In genomic region chr2L:3719414-3719959, dm6 we compare ENCODE assay signal across 5 fruit fly cellular contexts.
A peak's percentile ranks its signal among the peaks of the same experiment; 100 is the strongest.
TF ChIP-seq lines count a peak whose summit lies in the region.

No protein-coding gene starts in this region.

- TF ChIP-seq CTCF in whole organism, embryonic (GFP tag; optimal IDR thresholded peaks at IDR 0.05; lab: Kevin White, UChicago), result peak; percentile 35

TF ChIP-seq in whole organism, adult, 20 proteins besides CTCF, POLR2A, EP300 and RAD21:
- no peak for TF ChIP-seq Clk (GFP tag; optimal IDR thresholded peaks at IDR 0.05; lab: Kevin White, UChicago)
- TF ChIP-seq CG5204 (GFP tag; optimal IDR thresholded peaks at IDR 0.05; lab: Kevin White, UChicago), result peak; percentile 5
TF ChIP-seq in whole organism, adult: peak in this region for 1.

TF ChIP-seq in whole organism, embryonic, 481 proteins besides CTCF, POLR2A, EP300 and RAD21 (continues in another document):
- TF ChIP-seq CG4328 (GFP tag; optimal IDR thresholded peaks at IDR 0.05; lab: Kevin White, UChicago) (no peak), ci (GFP tag; IDR thresholded peaks at IDR 0.05; lab: Robert Waterston, UW) (no peak), Six4 (GFP tag; optimal IDR thresholded peaks at IDR 0.05; lab: Kevin White, UChicago) (no peak), D (optimal IDR thresholded peaks at IDR 0.05; lab: Kevin White, UChicago) (no peak), D (GFP tag; optimal IDR thresholded peaks at IDR 0.05; lab: Kevin White, UChicago) (no peak), CG14441 (GFP tag; IDR thresholded peaks at IDR 0.05; lab: Robert Waterston, UW) (no peak), CG2875 (GFP tag; optimal IDR thresholded peaks at IDR 0.05; lab: Kevin White, UChicago) (no peak), Lpt (GFP tag; optimal IDR thresholded peaks at IDR 0.05; lab: Kevin White, UChicago) (no peak), CG1603 (tag; optimal IDR thresholded peaks at IDR 0.05; lab: Kevin White, UChicago) (no peak), CG7963 (GFP tag; IDR thresholded peaks at IDR 0.05; lab: Robert Waterston, UW; ENCODE audit: partially characterized antibody) (no peak), CG9797 (GFP tag; optimal IDR thresholded peaks at IDR 0.05; lab: Kevin White, UChicago) (no peak), CG13123 (GFP tag; optimal IDR thresholded peaks at IDR 0.05; lab: Kevin White, UChicago) (no peak), CG15601 (tag; optimal IDR thresholded peaks at IDR 0.05; lab: Kevin White, UChicago) (no peak), H15 (GFP tag; IDR thresholded peaks at IDR 0.05; lab: Robert Waterston, UW) (no peak), CG12071 (GFP tag; optimal IDR thresholded peaks at IDR 0.05; lab: Kevin White, UChicago) (peak; percentile 23), CG3163 (GFP tag; optimal IDR thresholded peaks at IDR 0.05; lab: Kevin White, UChicago) (no peak), croc (GFP tag; conservative IDR thresholded peaks at IDR 0.05; lab: Robert Waterston, UW) (no peak), CG13894 (tag; optimal IDR thresholded peaks at IDR 0.05; lab: Kevin White, UChicago) (no peak), pita (GFP tag; optimal IDR thresholded peaks at IDR 0.05; lab: Kevin White, UChicago) (no peak), CG1529 (GFP tag; optimal IDR thresholded peaks at IDR 0.05; lab: Kevin White, UChicago) (no peak), CG2116 (GFP tag; optimal IDR thresholded peaks at IDR 0.05; lab: Kevin White, UChicago) (no peak), chinmo (GFP tag; IDR thresholded peaks at IDR 0.05; lab: Robert Waterston, UW; ENCODE audit: partially characterized antibody) (no peak), Hey (tag; optimal IDR thresholded peaks at IDR 0.05; lab: Kevin White, UChicago) (no peak)

TF ChIP-seq in whole organism, prepupa, 60 proteins besides CTCF, POLR2A, EP300 and RAD21 (continues in another document):
- TF ChIP-seq CG6808 (GFP tag; optimal IDR thresholded peaks at IDR 0.05; lab: Kevin White, UChicago) (peak; percentile 59), CG8632 (GFP tag; optimal IDR thresholded peaks at IDR 0.05; lab: Kevin White, UChicago) (peak; percentile 42), CG9139 (GFP tag; optimal IDR thresholded peaks at IDR 0.05; lab: Kevin White, UChicago) (peak; percentile 40), CG11902 (GFP tag; optimal IDR thresholded peaks at IDR 0.05; lab: Kevin White, UChicago) (no peak), Met (GFP tag; optimal IDR thresholded peaks at IDR 0.05; lab: Kevin White, UChicago) (peak; percentile 22), spab (GFP tag; optimal IDR thresholded peaks at IDR 0.05; lab: Kevin White, UChicago) (peak; percentile 33), salr (GFP tag; optimal IDR thresholded peaks at IDR 0.05; lab: Kevin White, UChicago) (peak in 1 of 2 experiments; percentile 40), CG10631 (GFP tag; optimal IDR thresholded peaks at IDR 0.05; lab: Kevin White, UChicago) (peak; percentile 32), fd59A (GFP tag; optimal IDR thresholded peaks at IDR 0.05; lab: Kevin White, UChicago) (peak; percentile 45), CG7368 (GFP tag; optimal IDR thresholded peaks at IDR 0.05; lab: Kevin White, UChicago) (peak; percentile 27), Gug (GFP tag; IDR thresholded peaks at IDR 0.05; lab: Robert Waterston, UW) (no peak), pdm3 (GFP tag; optimal IDR thresholded peaks at IDR 0.05; lab: Kevin White, UChicago) (peak; percentile 50), lz (GFP tag; optimal IDR thresholded peaks at IDR 0.05; lab: Kevin White, UChicago) (peak; percentile 1), Hr4 (GFP tag; optimal IDR thresholded peaks at IDR 0.05; lab: Kevin White, UChicago) (peak; percentile 28), Sox14 (GFP tag; optimal IDR thresholded peaks at IDR 0.05; lab: Kevin White, UChicago) (peak; percentile 26), CG34406 (GFP tag; optimal IDR thresholded peaks at IDR 0.05; lab: Kevin White, UChicago) (peak; percentile 42), CG6792 (GFP tag; optimal IDR thresholded peaks at IDR 0.05; lab: Kevin White, UChicago) (peak; percentile 22), svp (GFP tag; lab: Kevin White, UChicago) (peak; percentile 67), CG4318 (GFP tag; optimal IDR thresholded peaks at IDR 0.05; lab: Kevin White, UChicago) (no peak), Smox (GFP tag; optimal IDR thresholded peaks at IDR 0.05; lab: Kevin White, UChicago) (peak; percentile 26), achi (GFP tag; optimal IDR thresholded peaks at IDR 0.05; lab: Kevin White, UChicago) (peak; percentile 33), cyc (GFP tag; optimal IDR thresholded peaks at IDR 0.05; lab: Kevin White, UChicago) (peak; percentile 14), acj6 (GFP tag; optimal IDR thresholded peaks at IDR 0.05; lab: Kevin White, UChicago) (peak; percentile 39)

TF ChIP-seq in whole organism, pupa, 21 proteins besides CTCF, POLR2A, EP300 and RAD21:
- TF ChIP-seq EcR (GFP tag; optimal IDR thresholded peaks at IDR 0.05; lab: Kevin White, UChicago) (no peak), D1 (tag; optimal IDR thresholded peaks at IDR 0.05; lab: Kevin White, UChicago) (no peak), rn (GFP tag; IDR thresholded peaks at IDR 0.05; lab: Robert Waterston, UW) (no peak), gl (tag; optimal IDR thresholded peaks at IDR 0.05; lab: Kevin White, UChicago) (no peak), CG10348 (GFP tag; IDR thresholded peaks at IDR 0.05; lab: Robert Waterston, UW) (no peak), CG9948 (tag; optimal IDR thresholded peaks at IDR 0.05; lab: Kevin White, UChicago) (no peak), Ets98B (GFP tag; IDR thresholded peaks at IDR 0.05; lab: Robert Waterston, UW) (no peak), fd96Ca (GFP tag; IDR thresholded peaks at IDR 0.05; lab: Robert Waterston, UW) (0 out of 3 replicates have a peak, but pooled peaks have one; percentile 12), CG13204 (GFP tag; optimal IDR thresholded peaks at IDR 0.05; lab: Kevin White, UChicago) (no peak), CG34367 (tag; optimal IDR thresholded peaks at IDR 0.05; lab: Kevin White, UChicago) (peak; percentile 29), CG8301 (tag; optimal IDR thresholded peaks at IDR 0.05; lab: Kevin White, UChicago) (no peak), CG4496 (GFP tag; IDR thresholded peaks at IDR 0.05; lab: Robert Waterston, UW) (0 out of 3 replicates have a peak, but pooled peaks have one; percentile 27), CG15710 (tag; optimal IDR thresholded peaks at IDR 0.05; lab: Kevin White, UChicago) (no peak), Pif1B (GFP tag; optimal IDR thresholded peaks at IDR 0.05; lab: Kevin White, UChicago) (peak; percentile 38), CG12605 (GFP tag; IDR thresholded peaks at IDR 0.05; lab: Robert Waterston, UW) (no peak), CG32121 (GFP tag; IDR thresholded peaks at IDR 0.05; lab: Robert Waterston, UW) (no peak), CG17806 (tag; optimal IDR thresholded peaks at IDR 0.05; lab: Kevin White, UChicago) (no peak), CG8159 (tag; optimal IDR thresholded peaks at IDR 0.05; lab: Kevin White, UChicago) (peak; percentile 49), CG14655 (GFP tag; optimal IDR thresholded peaks at IDR 0.05; lab: Kevin White, UChicago) (no peak), Snoo (tag; optimal IDR thresholded peaks at IDR 0.05; lab: Kevin White, UChicago) (no peak), Pif1A (GFP tag; optimal IDR thresholded peaks at IDR 0.05; lab: Kevin White, UChicago) (peak; percentile 52)

TF ChIP-seq in whole organism, wandering third instar larva, 38 proteins besides CTCF, POLR2A, EP300 and RAD21:
- peak; percentile 15 for TF ChIP-seq fru (GFP tag; optimal IDR thresholded peaks at IDR 0.05; lab: Kevin White, UChicago)
- TF ChIP-seq dmrt93B (GFP tag; optimal IDR thresholded peaks at IDR 0.05; lab: Kevin White, UChicago), result peak; percentile 1
- TF ChIP-seq Mio (GFP tag; optimal IDR thresholded peaks at IDR 0.05; lab: Kevin White, UChicago), result no peak
- no peak for TF ChIP-seq jim (GFP tag; optimal IDR thresholded peaks at IDR 0.05; lab: Kevin White, UChicago)
- peak; percentile 17 for TF ChIP-seq h (GFP tag; optimal IDR thresholded peaks at IDR 0.05; lab: Kevin White, UChicago)
